Worm (Caenorhabditis elegans) whole organism, late embryonic: ENCODE measurements around the gene ceh-22.
A peak's percentile ranks its signal among the peaks of the same experiment; 100 is the strongest.

Experiments used
- K02D7.2 ChIP-seq: sonication (generic microtip); optimal IDR thresholded peaks from 2 replicates; lab custom pipeline; 2017; ENCODE audit warnings: mild to moderate bottlenecking, missing genetic modification characterization, missing compliant biosample characterization
- K09A11.1 ChIP-seq: sonication (generic microtip); optimal IDR thresholded peaks from 2 replicates; lab custom pipeline; 2017; ENCODE audit warnings: antibody characterized with exemption, mild to moderate bottlenecking, missing genetic modification characterization, missing compliant biosample characterization; ENCODE audit not compliant: insufficient read depth
- T23F11.4 ChIP-seq: fragments of 200-800 bp; sonication (Bioruptor generic); optimal IDR thresholded peaks from 2 replicates; lab custom pipeline; 2018; ENCODE audit warnings: mild to moderate bottlenecking, missing genetic modification characterization, missing compliant biosample characterization
- ahr-1 ChIP-seq: sonication (generic microtip); optimal IDR thresholded peaks from 2 replicates; lab custom pipeline; 2016; ENCODE audit warnings: missing genetic modification characterization, missing compliant biosample characterization
- ceh-14 ChIP-seq: sonication (generic microtip); optimal IDR thresholded peaks from 2 replicates; lab custom pipeline; 2016; ENCODE audit warnings: missing genotype, missing genetic modification characterization, missing compliant biosample characterization
- ceh-2 ChIP-seq: sonication (generic microtip); optimal IDR thresholded peaks from 2 replicates; lab custom pipeline; 2016; ENCODE audit warnings: missing genotype, missing genetic modification characterization, missing compliant biosample characterization
- ceh-22 ChIP-seq: sonication (generic microtip); optimal IDR thresholded peaks from 2 replicates; lab custom pipeline; 2017; ENCODE audit warnings: missing biosample characterization, missing genetic modification characterization
- ceh-24 ChIP-seq: sonication (generic microtip); optimal IDR thresholded peaks from 2 replicates; lab custom pipeline; 2016; ENCODE audit warnings: mild to moderate bottlenecking, missing genetic modification characterization, missing compliant biosample characterization
- ceh-31 ChIP-seq: sonication (generic microtip); optimal IDR thresholded peaks from 2 replicates; lab custom pipeline; 2016; ENCODE audit warnings: missing genetic modification characterization, missing compliant biosample characterization
- ceh-34 ChIP-seq: sonication (generic microtip); optimal IDR thresholded peaks from 2 replicates; lab custom pipeline; 2016; ENCODE audit warnings: mild to moderate bottlenecking, missing genetic modification characterization, missing compliant biosample characterization
- ceh-45 ChIP-seq: fragments of 200-800 bp; sonication (Bioruptor generic); IDR thresholded peaks from 2 replicates; pipeline ENCODE4 v1.3.6; 2022; ENCODE audit warnings: missing genetic modification reagents, missing genetic modification characterization, missing compliant biosample characterization
- ceh-6 ChIP-seq: fragments of 200-800 bp; sonication (Bioruptor generic); optimal IDR thresholded peaks from 2 replicates; lab custom pipeline; 2018; ENCODE audit warnings: mild to moderate bottlenecking, missing genetic modification characterization, missing compliant biosample characterization
- ceh-9 ChIP-seq: sonication (generic microtip); optimal IDR thresholded peaks from 2 replicates; lab custom pipeline; 2016; ENCODE audit warnings: mild to moderate bottlenecking, missing genetic modification characterization, inconsistent platforms, missing compliant biosample characterization
- dmd-4 ChIP-seq: sonication (generic microtip); optimal IDR thresholded peaks from 2 replicates; lab custom pipeline; 2016; ENCODE audit warnings: borderline replicate concordance, missing genetic modification characterization, missing compliant biosample characterization
- elt-2 ChIP-seq: sonication (generic microtip); optimal IDR thresholded peaks from 2 replicates; lab custom pipeline; 2016; ENCODE audit warnings: missing genetic modification reagents, missing genetic modification characterization, missing compliant biosample characterization
- ets-4 ChIP-seq: sonication (generic microtip); optimal IDR thresholded peaks from 2 replicates; lab custom pipeline; 2016; ENCODE audit warnings: missing genetic modification characterization, missing compliant biosample characterization
- fkh-10 ChIP-seq: fragments of 150-350 bp; optimal IDR thresholded peaks from 2 replicates; lab custom pipeline; 2014; ENCODE audit warnings: missing biosample characterization, missing genetic modification reagents, missing genetic modification characterization
- fkh-6 ChIP-seq: sonication (generic microtip); optimal IDR thresholded peaks from 2 replicates; lab custom pipeline; 2016; ENCODE audit warnings: missing genetic modification characterization, missing compliant biosample characterization
- gmeb-2 ChIP-seq: sonication (generic microtip); optimal IDR thresholded peaks from 2 replicates; lab custom pipeline; 2016; ENCODE audit warnings: missing genetic modification characterization, inconsistent platforms, missing compliant biosample characterization
- hlh-6 ChIP-seq: sonication (generic microtip); optimal IDR thresholded peaks from 2 replicates; lab custom pipeline; 2016; ENCODE audit warnings: missing genotype, missing genetic modification characterization, missing compliant biosample characterization
- lim-6 ChIP-seq: sonication (generic microtip); optimal IDR thresholded peaks from 2 replicates; lab custom pipeline; 2016; ENCODE audit warnings: missing genetic modification characterization, missing compliant biosample characterization
- madf-2 ChIP-seq: sonication (generic microtip); optimal IDR thresholded peaks from 2 replicates; lab custom pipeline; 2017; ENCODE audit warnings: missing genetic modification characterization, missing compliant biosample characterization
- mec-3 ChIP-seq: sonication (generic microtip); optimal IDR thresholded peaks from 2 replicates; lab custom pipeline; 2016; ENCODE audit warnings: borderline replicate concordance, missing genetic modification characterization, missing compliant biosample characterization
- nhr-11 ChIP-seq: fragments of 150-350 bp; optimal IDR thresholded peaks from 2 replicates; lab custom pipeline; 2014; ENCODE audit warnings: missing biosample characterization, missing genetic modification characterization
- npax-4 ChIP-seq: sonication (generic microtip); optimal IDR thresholded peaks from 2 replicates; lab custom pipeline; 2016; ENCODE audit warnings: missing genetic modification characterization, missing compliant biosample characterization
- pat-9 ChIP-seq: fragments of 200-800 bp; sonication (Bioruptor generic); optimal IDR thresholded peaks from 2 replicates; lab custom pipeline; 2018; ENCODE audit warnings: mild to moderate bottlenecking, missing genetic modification characterization, moderate library complexity, missing compliant biosample characterization
- pax-1 ChIP-seq: fragments of 150-350 bp; optimal IDR thresholded peaks from 2 replicates; lab custom pipeline; 2014; ENCODE audit warnings: missing biosample characterization, missing genetic modification characterization
- pha-4 ChIP-seq: fragments of 150-350 bp; optimal IDR thresholded peaks from 2 replicates; lab custom pipeline; 2018; ENCODE audit warnings: missing biosample characterization, missing genetic modification reagents, missing genetic modification characterization
- pqm-1 ChIP-seq: sonication (generic microtip); optimal IDR thresholded peaks from 2 replicates; lab custom pipeline; 2016; ENCODE audit warnings: missing genetic modification characterization, missing compliant biosample characterization
- pros-1 ChIP-seq: fragments of 150-350 bp; optimal IDR thresholded peaks from 2 replicates; lab custom pipeline; 2014; ENCODE audit warnings: missing biosample characterization, missing genetic modification reagents, missing genetic modification characterization
- ref-2 ChIP-seq: sonication (generic microtip); optimal IDR thresholded peaks from 2 replicates; lab custom pipeline; 2016; ENCODE audit warnings: missing genetic modification characterization, missing compliant biosample characterization
- rnt-1 ChIP-seq: sonication (generic microtip); optimal IDR thresholded peaks from 2 replicates; lab custom pipeline; 2016; ENCODE audit warnings: missing genetic modification characterization, missing compliant biosample characterization
- tbx-2 ChIP-seq: sonication (generic microtip); optimal IDR thresholded peaks from 2 replicates; lab custom pipeline; 2016; ENCODE audit warnings: missing genetic modification characterization, missing compliant biosample characterization
- tbx-7 ChIP-seq: sonication (generic microtip); optimal IDR thresholded peaks from 2 replicates; lab custom pipeline; 2016; ENCODE audit warnings: missing genotype, missing genetic modification characterization, missing compliant biosample characterization
- ttx-3 ChIP-seq: sonication (generic microtip); optimal IDR thresholded peaks from 2 replicates; lab custom pipeline; 2016; ENCODE audit warnings: missing genetic modification reagents, missing genetic modification characterization, missing compliant biosample characterization
- unc-42 ChIP-seq: sonication (generic microtip); optimal IDR thresholded peaks from 2 replicates; lab custom pipeline; 2016; ENCODE audit warnings: missing genotype, missing genetic modification characterization, missing compliant biosample characterization
- unc-55 ChIP-seq: sonication (generic microtip); optimal IDR thresholded peaks from 2 replicates; lab custom pipeline; 2017; ENCODE audit warnings: missing biosample characterization, missing genetic modification reagents, missing genetic modification characterization
- zip-5 ChIP-seq: sonication (generic microtip); optimal IDR thresholded peaks from 2 replicates; lab custom pipeline; 2016; ENCODE audit warnings: missing genetic modification characterization, missing compliant biosample characterization
- ztf-16 ChIP-seq: sonication (generic microtip); optimal IDR thresholded peaks from 2 replicates; lab custom pipeline; 2017; ENCODE audit warnings: missing genetic modification characterization, missing compliant biosample characterization

The ceh-22 gene

ce11 chrV:10681117-10681959 lies 9.6 kb downstream of the ceh-22 start:
- TF ChIP-seq pha-4 (tag; lab: Kevin White, UChicago) = no peak
- TF ChIP-seq pat-9 (tag; lab: Kevin White, UChicago) = peak; percentile 11
- TF ChIP-seq ceh-34 = no peak
- no peak for TF ChIP-seq T23F11.4 (GFP tag; lab: Kevin White, UChicago)
- TF ChIP-seq ztf-16 (tag; lab: Kevin White, UChicago) = no peak
- TF ChIP-seq ref-2 (tag; lab: Kevin White, UChicago) = peak; percentile 32
- TF ChIP-seq lim-6 (tag; lab: Kevin White, UChicago) = no peak
- no peak for TF ChIP-seq nhr-11
- no peak for TF ChIP-seq fkh-10 (GFP tag; lab: Kevin White, UChicago)
- no peak for TF ChIP-seq ceh-45
- peak; percentile 47 for TF ChIP-seq hlh-6
- peak; percentile 2 for TF ChIP-seq elt-2 (tag; lab: Kevin White, UChicago)
- TF ChIP-seq tbx-7 (tag; lab: Kevin White, UChicago) = no peak
- no peak for TF ChIP-seq pros-1
- no peak for TF ChIP-seq npax-4 (tag; lab: Kevin White, UChicago)
- TF ChIP-seq K02D7.2 (tag; lab: Kevin White, UChicago) = no peak
- no peak for TF ChIP-seq unc-55 (GFP tag; lab: Kevin White, UChicago)
- no peak for TF ChIP-seq fkh-6
- peak; percentile 48 for TF ChIP-seq rnt-1 (tag; lab: Kevin White, UChicago)
- no peak for TF ChIP-seq pax-1 (tag; lab: Kevin White, UChicago)
- no peak for TF ChIP-seq ceh-9 (tag; lab: Kevin White, UChicago)
- no peak for TF ChIP-seq ceh-24 (tag; lab: Kevin White, UChicago)
- TF ChIP-seq madf-2 (tag; lab: Kevin White, UChicago) = no peak
- TF ChIP-seq pqm-1 (tag; lab: Kevin White, UChicago) = no peak
- no peak for TF ChIP-seq dmd-4 (tag; lab: Kevin White, UChicago)
- no peak for TF ChIP-seq ceh-22 (tag; lab: Kevin White, UChicago)
- no peak for TF ChIP-seq zip-5 (tag; lab: Kevin White, UChicago)
- no peak for TF ChIP-seq tbx-2
- no peak for TF ChIP-seq K09A11.1 (tag; lab: Kevin White, UChicago)

DNA sequence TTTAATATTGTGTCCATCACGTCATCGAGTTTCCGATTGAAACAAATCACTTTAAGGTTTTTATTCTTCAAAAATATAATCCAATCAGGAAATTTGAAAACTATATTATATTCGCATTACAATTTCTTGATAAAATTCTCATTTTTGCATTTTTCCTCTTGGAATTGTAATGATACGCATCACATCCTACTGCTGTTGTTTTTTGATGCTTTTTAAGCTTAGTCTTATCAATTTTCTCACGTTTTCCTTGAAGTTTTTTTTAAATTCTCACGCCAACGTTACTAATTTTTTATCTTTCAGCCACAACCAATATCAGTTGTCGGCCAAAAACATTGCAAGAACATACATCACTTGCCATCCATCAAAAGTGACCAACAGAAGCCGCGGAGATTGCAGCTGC lies 10.4 kb downstream of the ceh-22 start, which contains the start of gene gsp-1:
gsp-1 (plus strand) TSS at position 301 of the 400 bp plus-strand sequence.
- TF ChIP-seq unc-42 (no peak), rnt-1 (tag; lab: Kevin White, UChicago) (no peak), ceh-14 (tag; lab: Kevin White, UChicago) (no peak), ceh-24 (tag; lab: Kevin White, UChicago) (no peak), mec-3 (tag; lab: Kevin White, UChicago) (no peak), ztf-16 (tag; lab: Kevin White, UChicago) (no peak), ttx-3 (tag; lab: Kevin White, UChicago) (no peak), gmeb-2 (tag; lab: Kevin White, UChicago) (no peak), hlh-6 (no peak)

DNA sequence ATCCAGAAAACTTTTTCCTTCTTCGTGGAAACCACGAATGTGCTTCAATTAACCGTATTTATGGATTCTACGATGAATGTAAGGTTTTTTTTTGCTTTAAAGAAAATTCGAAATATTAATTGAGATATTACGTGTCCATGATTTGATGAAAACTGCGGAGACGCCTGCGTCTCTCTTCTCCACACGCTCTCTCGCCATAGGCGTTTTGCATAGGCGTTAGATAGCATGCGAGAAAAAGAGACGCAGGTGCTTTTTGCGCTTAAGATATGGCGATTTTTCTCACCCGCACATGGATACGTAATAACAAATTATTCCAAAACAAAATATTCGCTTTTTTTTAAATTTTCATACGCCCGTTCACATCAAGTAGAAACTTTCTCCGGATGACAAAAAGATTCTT lies 11.7 kb downstream of the ceh-22 start:
- TF ChIP-seq ceh-2 (no peak), tbx-2 (no peak), ahr-1 (tag; lab: Kevin White, UChicago) (no peak), ztf-16 (tag; lab: Kevin White, UChicago) (no peak), ceh-6 (GFP tag; lab: Kevin White, UChicago) (no peak), ceh-31 (no peak), ets-4 (tag; lab: Kevin White, UChicago) (no peak)
